Worm (Caenorhabditis elegans) whole organism, late embryonic: ENCODE results near the gene nlp-31.
A peak's percentile ranks its signal among the peaks of the same experiment; 100 is the strongest.

Experiments
- C08G9.2 ChIP-seq: sonication (generic microtip); optimal IDR thresholded peaks from 2 replicates; lab custom pipeline; 2016; ENCODE audit warnings: mild to moderate bottlenecking, missing genetic modification characterization, moderate library complexity, missing compliant biosample characterization
- C38D4.7 ChIP-seq: fragments of 200-800 bp; sonication (Bioruptor generic); optimal IDR thresholded peaks from 2 replicates; lab custom pipeline; 2018; ENCODE audit warnings: mild to moderate bottlenecking, missing genetic modification characterization, moderate library complexity, missing compliant biosample characterization
- K02D7.2 ChIP-seq: sonication (generic microtip); optimal IDR thresholded peaks from 2 replicates; lab custom pipeline; 2017; ENCODE audit warnings: mild to moderate bottlenecking, missing genetic modification characterization, missing compliant biosample characterization
- K09A11.1 ChIP-seq: sonication (generic microtip); optimal IDR thresholded peaks from 2 replicates; lab custom pipeline; 2017; ENCODE audit warnings: antibody characterized with exemption, mild to moderate bottlenecking, missing genetic modification characterization, missing compliant biosample characterization; ENCODE audit not compliant: insufficient read depth
- T23F11.4 ChIP-seq: fragments of 200-800 bp; sonication (Bioruptor generic); optimal IDR thresholded peaks from 2 replicates; lab custom pipeline; 2018; ENCODE audit warnings: mild to moderate bottlenecking, missing genetic modification characterization, missing compliant biosample characterization
- Y22D7AL.16 ChIP-seq: sonication (generic microtip); optimal IDR thresholded peaks from 2 replicates; lab custom pipeline; 2016; ENCODE audit warnings: missing genetic modification characterization, missing compliant biosample characterization
- ahr-1 ChIP-seq: sonication (generic microtip); optimal IDR thresholded peaks from 2 replicates; lab custom pipeline; 2016; ENCODE audit warnings: missing genetic modification characterization, missing compliant biosample characterization
- ama-1 ChIP-seq: fragments of 150-350 bp; optimal IDR thresholded peaks from 2 replicates; lab custom pipeline; 2014
- ceh-14 ChIP-seq: sonication (generic microtip); optimal IDR thresholded peaks from 2 replicates; lab custom pipeline; 2016; ENCODE audit warnings: missing genotype, missing genetic modification characterization, missing compliant biosample characterization
- ceh-18 ChIP-seq: sonication (generic microtip); optimal IDR thresholded peaks from 2 replicates; lab custom pipeline; 2016; ENCODE audit warnings: missing genetic modification characterization, missing compliant biosample characterization
- ceh-2 ChIP-seq: sonication (generic microtip); optimal IDR thresholded peaks from 2 replicates; lab custom pipeline; 2016; ENCODE audit warnings: missing genotype, missing genetic modification characterization, missing compliant biosample characterization
- ceh-22 ChIP-seq: sonication (generic microtip); optimal IDR thresholded peaks from 2 replicates; lab custom pipeline; 2017; ENCODE audit warnings: missing biosample characterization, missing genetic modification characterization
- ceh-24 ChIP-seq: sonication (generic microtip); optimal IDR thresholded peaks from 2 replicates; lab custom pipeline; 2016; ENCODE audit warnings: mild to moderate bottlenecking, missing genetic modification characterization, missing compliant biosample characterization
- ceh-45 ChIP-seq: fragments of 200-800 bp; sonication (Bioruptor generic); IDR thresholded peaks from 2 replicates; pipeline ENCODE4 v1.3.6; 2022; ENCODE audit warnings: missing genetic modification reagents, missing genetic modification characterization, missing compliant biosample characterization
- ceh-48 ChIP-seq: sonication (generic microtip); optimal IDR thresholded peaks from 2 replicates; lab custom pipeline; 2016; ENCODE audit warnings: missing genetic modification characterization, inconsistent platforms, missing compliant biosample characterization
- ceh-6 ChIP-seq: fragments of 200-800 bp; sonication (Bioruptor generic); optimal IDR thresholded peaks from 2 replicates; lab custom pipeline; 2018; ENCODE audit warnings: mild to moderate bottlenecking, missing genetic modification characterization, missing compliant biosample characterization
- dve-1 ChIP-seq: sonication (generic microtip); optimal IDR thresholded peaks from 2 replicates; lab custom pipeline; 2017; ENCODE audit warnings: antibody characterized with exemption, mild to moderate bottlenecking, missing genetic modification characterization, missing compliant biosample characterization
- elt-2 ChIP-seq: sonication (generic microtip); optimal IDR thresholded peaks from 2 replicates; lab custom pipeline; 2016; ENCODE audit warnings: missing genetic modification reagents, missing genetic modification characterization, missing compliant biosample characterization
- fax-1 ChIP-seq: sonication (generic microtip); optimal IDR thresholded peaks from 2 replicates; lab custom pipeline; 2016; ENCODE audit warnings: missing genotype, missing genetic modification characterization, missing compliant biosample characterization
- fkh-10 ChIP-seq: fragments of 150-350 bp; optimal IDR thresholded peaks from 2 replicates; lab custom pipeline; 2014; ENCODE audit warnings: missing biosample characterization, missing genetic modification reagents, missing genetic modification characterization
- fkh-6 ChIP-seq: sonication (generic microtip); optimal IDR thresholded peaks from 2 replicates; lab custom pipeline; 2016; ENCODE audit warnings: missing genetic modification characterization, missing compliant biosample characterization
- gmeb-2 ChIP-seq: sonication (generic microtip); optimal IDR thresholded peaks from 2 replicates; lab custom pipeline; 2016; ENCODE audit warnings: missing genetic modification characterization, inconsistent platforms, missing compliant biosample characterization
- hlh-13 ChIP-seq: fragments of 200-800 bp; sonication (Bioruptor generic); optimal IDR thresholded peaks from 2 replicates; lab custom pipeline; 2018; ENCODE audit warnings: mild to moderate bottlenecking, missing genetic modification characterization, missing compliant biosample characterization
- hlh-15 ChIP-seq: sonication (generic microtip); optimal IDR thresholded peaks from 2 replicates; lab custom pipeline; 2016; ENCODE audit warnings: missing genetic modification characterization, missing compliant biosample characterization
- hlh-30 ChIP-seq: sonication (generic microtip); optimal IDR thresholded peaks from 2 replicates; lab custom pipeline; 2017; ENCODE audit warnings: antibody characterized with exemption, missing genetic modification characterization, missing compliant biosample characterization; ENCODE audit not compliant: insufficient read depth
- hlh-6 ChIP-seq: sonication (generic microtip); optimal IDR thresholded peaks from 2 replicates; lab custom pipeline; 2016; ENCODE audit warnings: missing genotype, missing genetic modification characterization, missing compliant biosample characterization
- lim-6 ChIP-seq: sonication (generic microtip); optimal IDR thresholded peaks from 2 replicates; lab custom pipeline; 2016; ENCODE audit warnings: missing genetic modification characterization, missing compliant biosample characterization
- mec-3 ChIP-seq: sonication (generic microtip); optimal IDR thresholded peaks from 2 replicates; lab custom pipeline; 2016; ENCODE audit warnings: borderline replicate concordance, missing genetic modification characterization, missing compliant biosample characterization
- nfya-1 ChIP-seq: sonication (generic microtip); optimal IDR thresholded peaks from 2 replicates; lab custom pipeline; 2017; ENCODE audit warnings: missing genetic modification characterization, mild to moderate bottlenecking, missing compliant biosample characterization, antibody characterized with exemption, moderate library complexity
- nhr-11 ChIP-seq: fragments of 150-350 bp; optimal IDR thresholded peaks from 2 replicates; lab custom pipeline; 2014; ENCODE audit warnings: missing biosample characterization, missing genetic modification characterization
- nhr-232 ChIP-seq: sonication (generic microtip); optimal IDR thresholded peaks from 2 replicates; lab custom pipeline; 2016; ENCODE audit warnings: missing genetic modification characterization, missing compliant biosample characterization
- pag-3 ChIP-seq: sonication (generic microtip); optimal IDR thresholded peaks from 2 replicates; lab custom pipeline; 2016; ENCODE audit warnings: missing compliant biosample characterization, missing genetic modification characterization, borderline replicate concordance
- pat-9 ChIP-seq: fragments of 200-800 bp; sonication (Bioruptor generic); optimal IDR thresholded peaks from 2 replicates; lab custom pipeline; 2018; ENCODE audit warnings: mild to moderate bottlenecking, missing genetic modification characterization, moderate library complexity, missing compliant biosample characterization
- pha-2 ChIP-seq: sonication (generic microtip); optimal IDR thresholded peaks from 2 replicates; lab custom pipeline; 2017; ENCODE audit warnings: mild to moderate bottlenecking, missing genetic modification characterization, missing compliant biosample characterization
- pqm-1 ChIP-seq: sonication (generic microtip); optimal IDR thresholded peaks from 2 replicates; lab custom pipeline; 2016; ENCODE audit warnings: missing genetic modification characterization, missing compliant biosample characterization
- ref-2 ChIP-seq: sonication (generic microtip); optimal IDR thresholded peaks from 2 replicates; lab custom pipeline; 2016; ENCODE audit warnings: missing genetic modification characterization, missing compliant biosample characterization
- sdc-2 ChIP-seq: sonication (generic microtip); optimal IDR thresholded peaks from 2 replicates; lab custom pipeline; 2016; ENCODE audit warnings: missing genotype, missing genetic modification characterization, missing compliant biosample characterization
- tbx-7 ChIP-seq: sonication (generic microtip); optimal IDR thresholded peaks from 2 replicates; lab custom pipeline; 2016; ENCODE audit warnings: missing genotype, missing genetic modification characterization, missing compliant biosample characterization
- ttx-3 ChIP-seq: sonication (generic microtip); optimal IDR thresholded peaks from 2 replicates; lab custom pipeline; 2016; ENCODE audit warnings: missing genetic modification reagents, missing genetic modification characterization, missing compliant biosample characterization
- unc-3 ChIP-seq, 2 experiments: fragments of 200-800 bp in 1 of 2; sonication (Bioruptor generic) in 1 of 2; sonication (generic microtip) in 1 of 2; conservative IDR thresholded peaks in 1 of 2; optimal IDR thresholded peaks in 1 of 2; 2 replicates each; pipeline versions ENCODE4 v1.3.6 to Lab custom; 2016 to 2022; ENCODE audit warnings: missing compliant biosample characterization in 2 of 2, missing genetic modification characterization in 2 of 2, missing genetic modification reagents in 1 of 2
- unc-55 ChIP-seq: sonication (generic microtip); optimal IDR thresholded peaks from 2 replicates; lab custom pipeline; 2017; ENCODE audit warnings: missing biosample characterization, missing genetic modification reagents, missing genetic modification characterization
- zip-5 ChIP-seq: sonication (generic microtip); optimal IDR thresholded peaks from 2 replicates; lab custom pipeline; 2016; ENCODE audit warnings: missing genetic modification characterization, missing compliant biosample characterization
- ztf-16 ChIP-seq: sonication (generic microtip); optimal IDR thresholded peaks from 2 replicates; lab custom pipeline; 2017; ENCODE audit warnings: missing genetic modification characterization, missing compliant biosample characterization

The nlp-31 gene

ce11 chrV:3970410-3970809 lies 9.4 kb upstream of the nlp-31 start, which contains the start of gene cyp-34A9:
cyp-34A9 (minus strand) TSS chrV:3970540.
- TF ChIP-seq zip-5: no peak
- peak; percentile 2 for TF ChIP-seq elt-2
- TF ChIP-seq ahr-1 (tag; lab: Kevin White, UChicago): no peak

ce11 chrV:3972846-3973245 lies 7.0 kb upstream of the nlp-31 start, which contains the start of gene cyp-34A10:
cyp-34A10 (minus strand) TSS chrV:3972991.
- TF ChIP-seq ref-2 (tag; lab: Kevin White, UChicago): no peak
- TF ChIP-seq ceh-24: no peak
- no peak for TF ChIP-seq ceh-2 (tag; lab: Kevin White, UChicago)
- no peak for TF ChIP-seq mec-3 (tag; lab: Kevin White, UChicago)
- TF ChIP-seq nhr-232 (tag; lab: Kevin White, UChicago): no peak
- no peak for TF ChIP-seq ceh-45
- no peak for TF ChIP-seq nhr-11 (tag; lab: Kevin White, UChicago)
- TF ChIP-seq pqm-1 (tag; lab: Kevin White, UChicago): no peak
- TF ChIP-seq ttx-3 (tag; lab: Kevin White, UChicago): no peak
- no peak for TF ChIP-seq ceh-14 (tag; lab: Kevin White, UChicago)
- no peak for TF ChIP-seq ceh-22
- TF ChIP-seq sdc-2 (tag; lab: Kevin White, UChicago): no peak
- no peak for TF ChIP-seq hlh-13
- no peak for TF ChIP-seq fkh-6
- TF ChIP-seq ceh-18 (tag; lab: Kevin White, UChicago): no peak
- TF ChIP-seq dve-1 (tag; lab: Kevin White, UChicago): no peak
- no peak for TF ChIP-seq ceh-6

- TF ChIP-seq dve-1 (tag; lab: Kevin White, UChicago) (no peak), C38D4.7 (GFP tag; lab: Kevin White, UChicago) (no peak), fkh-10 (GFP tag; lab: Kevin White, UChicago) (no peak), nfya-1 (no peak), pha-2 (tag; lab: Kevin White, UChicago) (no peak), ceh-48 (tag; lab: Kevin White, UChicago) (no peak), ztf-16 (tag; lab: Kevin White, UChicago) (no peak), pqm-1 (tag; lab: Kevin White, UChicago) (no peak), ceh-22 (no peak), fax-1 (tag; lab: Kevin White, UChicago) (no peak)
These were observed 5.5 kb upstream of the nlp-31 start, which contains the start of gene str-82 for ce11 chrV:3974361-3974760. str-82 (plus strand) TSS chrV:3974661.

- TF ChIP-seq hlh-30 (tag; lab: Kevin White, UChicago) (no peak), ceh-45 (no peak), unc-55 (GFP tag; lab: Kevin White, UChicago) (no peak), C08G9.2 (tag; lab: Kevin White, UChicago) (no peak), tbx-7 (no peak), ama-1 (lab: Kevin White, UChicago) (no peak), T23F11.4 (GFP tag; lab: Kevin White, UChicago) (no peak), C38D4.7 (GFP tag; lab: Kevin White, UChicago) (no peak), pag-3 (tag; lab: Kevin White, UChicago) (no peak), Y22D7AL.16 (tag; lab: Kevin White, UChicago) (no peak), lim-6 (tag; lab: Kevin White, UChicago) (no peak), pat-9 (tag; lab: Kevin White, UChicago) (no peak), zip-5 (no peak), gmeb-2 (tag; lab: Kevin White, UChicago) (no peak), hlh-6 (tag; lab: Kevin White, UChicago) (no peak), hlh-15 (tag; lab: Kevin White, UChicago) (no peak), K09A11.1 (no peak), ref-2 (tag; lab: Kevin White, UChicago) (no peak), K02D7.2 (tag; lab: Kevin White, UChicago) (no peak), unc-3 (GFP tag; conservative IDR thresholded peaks at IDR 0.05; lab: Robert Waterston, UW) (no peak), unc-3 (tag; optimal IDR thresholded peaks at IDR 0.05; lab: Kevin White, UChicago) (no peak)
- TF ChIP-seq, all 69 proteins: peak for 0
These were observed 2.9 kb upstream of the nlp-31 start, which contains the start of gene str-83 for ce11 chrV:3976964-3977363. str-83 (plus strand) TSS chrV:3977264.
